Worm (Caenorhabditis elegans): ENCODE data around the gene fipr-29.
A peak's percentile ranks its signal among the peaks of the same experiment; 100 is the strongest.

The fipr-29 gene

DNA sequence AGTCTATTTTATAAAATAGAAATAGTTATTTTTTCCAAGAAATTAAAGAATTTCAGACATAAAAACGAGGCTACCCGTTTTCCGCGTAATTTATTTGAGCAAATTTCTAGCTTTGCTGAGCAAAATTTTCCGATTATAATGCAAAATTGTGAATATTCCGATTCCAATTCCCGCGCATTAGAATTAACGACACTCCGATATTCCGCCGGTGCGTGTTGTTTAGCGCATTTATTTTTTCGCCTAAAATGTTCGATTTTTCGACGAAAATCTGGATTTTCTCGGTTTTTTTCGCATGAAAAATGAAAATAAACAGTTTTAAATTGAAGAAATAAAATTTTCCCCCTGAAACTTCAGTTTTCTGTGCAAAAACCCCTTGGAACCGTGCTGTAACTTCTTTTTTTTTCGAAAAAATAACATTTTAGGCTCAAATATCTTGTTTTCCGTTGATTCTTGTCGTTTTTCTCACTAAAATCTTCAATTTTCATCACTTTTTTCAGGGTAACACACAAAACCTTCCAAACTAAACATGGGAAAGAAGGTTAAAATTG is 9.9 kb upstream of the fipr-29 start, which contains the start of gene H06I04.3:
TSS of gene H06I04.3 (plus strand) at position 498 of the 548 bp plus-strand sequence.
- TF ChIP-seq him-1 (tag; optimal IDR thresholded peaks at IDR 0.05): no peak
- TF ChIP-seq dao-5 (tag; optimal IDR thresholded peaks at IDR 0.05): no peak
- no peak for TF ChIP-seq W03F9.2 (tag; optimal IDR thresholded peaks at IDR 0.05)

- TF ChIP-seq him-1 (tag; optimal IDR thresholded peaks at IDR 0.05): no peak
- TF ChIP-seq dao-5 (tag; optimal IDR thresholded peaks at IDR 0.05): no peak
- no peak for TF ChIP-seq W03F9.2 (tag; optimal IDR thresholded peaks at IDR 0.05)
Measured at ce11 chrIII:3069101-3069500, 8.9 kb upstream of the fipr-29 start.

DNA sequence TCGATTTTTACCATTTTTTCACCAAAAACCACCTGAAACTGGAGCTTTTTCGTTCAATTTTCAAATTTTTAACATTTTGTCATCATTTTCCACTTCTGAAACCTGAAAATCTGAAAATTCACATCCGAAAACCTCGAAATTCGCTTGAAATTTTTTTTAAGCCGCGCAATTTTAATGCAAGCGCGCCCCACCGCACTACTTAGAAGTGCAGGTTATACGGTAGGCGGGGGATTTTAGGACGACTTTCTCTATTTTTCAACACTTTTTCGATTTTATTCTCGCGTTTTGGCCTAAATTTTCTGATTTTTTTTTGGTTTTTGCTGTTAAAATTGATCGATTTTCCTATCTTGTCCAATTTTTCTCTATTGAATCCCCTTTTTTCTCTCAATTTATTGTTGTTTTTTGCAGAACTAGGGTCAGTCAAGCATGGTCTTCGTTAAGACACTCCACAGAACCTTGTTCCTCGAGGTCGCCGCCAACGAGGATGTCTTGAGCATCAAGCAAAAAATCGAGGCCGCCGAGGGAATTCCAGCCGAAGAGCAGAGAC is 7.8 kb upstream of the fipr-29 start, which contains the start of gene ubl-1:
TSS of gene ubl-1 (plus strand) at position 402 of the 547 bp plus-strand sequence.
- TF ChIP-seq dao-5 (tag; optimal IDR thresholded peaks at IDR 0.05) (no peak), W03F9.2 (tag; optimal IDR thresholded peaks at IDR 0.05) (peak; percentile 87), him-1 (tag; optimal IDR thresholded peaks at IDR 0.05) (peak; percentile 26)

ce11 chrIII:3066769-3067168 is 6.6 kb upstream of the fipr-29 start:
- no peak for TF ChIP-seq dao-5 (tag; optimal IDR thresholded peaks at IDR 0.05)
- no peak for TF ChIP-seq W03F9.2 (tag; optimal IDR thresholded peaks at IDR 0.05)
- TF ChIP-seq him-1 (tag; optimal IDR thresholded peaks at IDR 0.05): no peak

- TF ChIP-seq W03F9.2 (tag; optimal IDR thresholded peaks at IDR 0.05) (peak; percentile 47), dao-5 (tag; optimal IDR thresholded peaks at IDR 0.05) (no peak), him-1 (tag; optimal IDR thresholded peaks at IDR 0.05) (no peak)
Measured at ce11 chrIII:3065876-3066509, 5.8 kb upstream of the fipr-29 start.

DNA sequence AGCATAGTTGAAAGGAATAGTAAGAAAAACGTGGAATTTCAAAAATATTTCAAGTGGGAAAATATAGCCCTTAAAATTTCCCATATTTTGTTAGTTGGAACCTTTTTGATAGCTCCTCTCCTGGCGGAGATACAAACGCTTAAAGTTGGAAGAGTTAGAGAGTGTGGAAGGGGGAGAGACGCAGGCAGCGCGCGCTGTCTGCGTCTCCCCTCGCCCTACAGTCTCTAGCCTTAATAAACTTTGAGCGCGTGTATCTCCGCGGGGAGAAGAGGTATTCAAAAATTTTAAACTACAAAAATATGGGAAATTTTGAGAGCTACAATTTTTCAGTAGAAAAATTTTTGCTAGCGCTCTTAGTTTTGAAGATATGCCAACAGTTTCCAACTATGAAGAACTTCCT is 4.4 kb upstream of the fipr-29 start:
- no peak for TF ChIP-seq him-1 (tag; optimal IDR thresholded peaks at IDR 0.05)
- no peak for TF ChIP-seq dao-5 (tag; optimal IDR thresholded peaks at IDR 0.05)
- TF ChIP-seq W03F9.2 (tag; optimal IDR thresholded peaks at IDR 0.05): no peak

- TF ChIP-seq dao-5 (tag; optimal IDR thresholded peaks at IDR 0.05): no peak
- no peak for TF ChIP-seq W03F9.2 (tag; optimal IDR thresholded peaks at IDR 0.05)
- no peak for TF ChIP-seq him-1 (tag; optimal IDR thresholded peaks at IDR 0.05)
Measured at ce11 chrIII:3063999-3064398, 3.8 kb upstream of the fipr-29 start, which contains the start of gene H06I04.6. TSS of gene H06I04.6 (minus strand) at chrIII:3064343.

DNA sequence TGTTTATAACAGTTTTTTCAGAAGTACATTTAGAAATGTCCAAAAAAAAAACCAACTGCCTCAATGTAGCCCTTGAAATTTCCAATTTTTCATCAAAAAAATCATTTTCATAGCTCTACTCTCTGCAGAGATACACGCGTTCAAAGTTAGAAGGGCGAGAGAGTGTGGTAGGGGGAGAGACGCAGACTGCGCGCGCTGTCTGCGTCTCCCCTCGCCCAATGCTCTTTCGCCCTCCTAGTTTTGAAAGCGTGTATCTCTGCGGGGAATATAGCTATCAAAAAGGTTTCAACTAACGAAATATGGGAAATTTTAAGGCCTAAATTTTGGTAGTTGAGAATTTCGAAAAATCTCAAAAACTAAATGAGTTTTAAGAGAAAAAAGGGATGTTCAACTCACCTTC is 3.4 kb upstream of the fipr-29 start:
- TF ChIP-seq W03F9.2 (tag; optimal IDR thresholded peaks at IDR 0.05) (no peak), dao-5 (tag; optimal IDR thresholded peaks at IDR 0.05) (no peak), him-1 (tag; optimal IDR thresholded peaks at IDR 0.05) (no peak)

ce11 chrIII:3063084-3063483 is 2.9 kb upstream of the fipr-29 start:
- TF ChIP-seq him-1 (tag; optimal IDR thresholded peaks at IDR 0.05): no peak
- TF ChIP-seq W03F9.2 (tag; optimal IDR thresholded peaks at IDR 0.05): no peak
- TF ChIP-seq dao-5 (tag; optimal IDR thresholded peaks at IDR 0.05): no peak

DNA sequence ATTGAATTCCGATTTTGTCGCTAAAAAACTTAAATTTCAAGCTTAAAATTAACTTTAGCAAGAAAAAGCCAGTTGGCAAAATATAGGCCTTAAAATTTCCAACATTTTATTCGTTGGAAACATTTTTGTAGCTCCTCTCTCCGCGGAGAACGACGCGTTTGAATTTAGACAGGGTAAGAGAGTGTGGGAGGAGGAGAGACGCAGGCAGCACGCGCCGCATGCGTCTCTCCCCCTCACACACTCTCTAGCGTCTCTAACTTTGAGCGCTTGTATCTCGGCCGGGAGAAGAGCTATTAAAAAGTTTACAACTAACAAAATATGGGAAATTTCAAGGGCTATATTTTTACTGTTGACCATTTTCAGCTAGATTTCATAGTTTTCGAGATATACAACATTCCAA is 1.1 kb upstream of the fipr-29 start:
- TF ChIP-seq him-1 (tag; optimal IDR thresholded peaks at IDR 0.05) (no peak), dao-5 (tag; optimal IDR thresholded peaks at IDR 0.05) (no peak), W03F9.2 (tag; optimal IDR thresholded peaks at IDR 0.05) (no peak)

DNA sequence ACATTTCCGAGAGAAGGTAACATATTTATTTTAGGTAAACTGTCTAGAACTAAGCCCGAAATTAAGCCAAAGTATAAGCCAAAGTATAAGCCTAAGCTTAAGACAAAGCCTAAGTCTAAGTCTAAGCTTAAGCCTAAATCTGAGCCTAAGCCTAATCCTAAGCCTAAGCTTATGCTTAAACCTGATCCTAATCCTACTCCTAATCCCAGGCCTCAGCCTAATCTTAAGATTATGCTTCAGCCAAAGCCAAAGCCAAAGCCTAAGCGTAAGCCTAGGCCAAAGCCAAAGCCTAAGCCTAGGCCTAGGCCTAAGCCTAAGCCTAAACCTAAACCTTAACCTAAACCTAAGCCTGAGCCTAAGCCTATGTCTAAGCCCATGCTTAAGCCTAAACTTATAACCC is 4.3 kb downstream of the fipr-29 start:
- TF ChIP-seq him-1 (tag; optimal IDR thresholded peaks at IDR 0.05) (no peak), dao-5 (tag; optimal IDR thresholded peaks at IDR 0.05) (no peak), W03F9.2 (tag; optimal IDR thresholded peaks at IDR 0.05) (no peak)

ce11 chrIII:3047909-3048308 is 12.3 kb downstream of the fipr-29 start:
- TF ChIP-seq him-1 (tag; optimal IDR thresholded peaks at IDR 0.05): no peak
- TF ChIP-seq W03F9.2 (tag; optimal IDR thresholded peaks at IDR 0.05): no peak
- TF ChIP-seq dao-5 (tag; optimal IDR thresholded peaks at IDR 0.05): no peak

- no peak for TF ChIP-seq dao-5 (tag; optimal IDR thresholded peaks at IDR 0.05)
- TF ChIP-seq him-1 (tag; optimal IDR thresholded peaks at IDR 0.05): no peak
- no peak for TF ChIP-seq W03F9.2 (tag; optimal IDR thresholded peaks at IDR 0.05)
Measured at ce11 chrIII:3047040-3047439, 13.1 kb downstream of the fipr-29 start, which contains the start of gene cutl-25. TSS of gene cutl-25 (minus strand) at chrIII:3047140.

DNA sequence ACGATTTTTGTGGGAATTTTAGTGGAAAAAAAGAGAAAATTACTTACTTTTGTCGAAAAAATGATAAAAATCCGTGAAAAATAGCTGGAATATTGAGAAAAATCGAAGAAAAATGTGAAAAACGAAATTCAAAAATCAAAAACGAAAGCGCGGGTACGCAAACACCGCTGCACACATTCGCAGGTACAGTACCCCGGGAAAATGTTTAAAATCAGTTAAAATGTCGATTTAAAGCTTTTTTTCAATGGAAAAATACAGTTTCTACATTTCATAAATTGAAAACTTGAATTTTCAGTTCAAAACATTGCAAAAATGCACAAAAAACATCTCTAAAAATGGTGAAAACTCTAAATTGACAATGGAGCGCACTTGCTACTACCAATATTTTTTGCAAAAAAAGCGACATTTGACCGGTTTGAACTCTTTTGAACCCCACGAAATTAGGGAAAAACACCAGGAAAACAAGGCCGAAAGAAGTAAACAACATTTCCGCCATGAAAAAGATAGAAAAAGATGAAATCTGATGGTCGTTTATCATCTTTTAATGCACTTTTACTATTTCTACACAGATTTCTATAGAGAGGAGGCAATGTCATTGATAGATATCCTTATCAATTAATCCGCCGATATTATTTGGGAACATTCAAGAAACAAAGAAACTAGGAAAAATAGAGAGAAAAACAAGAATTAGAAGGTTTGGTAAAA is 19.3 kb downstream of the fipr-29 start, which contains the start of gene daf-2:
TSS of gene daf-2 (minus strand) at position 112 of the 705 bp plus-strand sequence.
- peak; percentile 15 for TF ChIP-seq W03F9.2 (tag; optimal IDR thresholded peaks at IDR 0.05)
- no peak for TF ChIP-seq him-1 (tag; optimal IDR thresholded peaks at IDR 0.05)
